Worm (Caenorhabditis elegans) whole organism, L2 larva: ENCODE data around the gene inx-8.

Experiments
- C34F6.9 ChIP-seq: fragments of 150-350 bp; optimal IDR thresholded peaks from 2 replicates; lab custom pipeline; 2014; ENCODE audit warnings: missing biosample characterization, missing genetic modification characterization
- F13H6.1 ChIP-seq: sonication (generic microtip); optimal IDR thresholded peaks from 2 replicates; lab custom pipeline; 2016; ENCODE audit warnings: missing genetic modification characterization, missing compliant biosample characterization
- alr-1 ChIP-seq: fragments of 150-350 bp; optimal IDR thresholded peaks from 2 replicates; lab custom pipeline; 2014; ENCODE audit warnings: missing biosample characterization, missing genetic modification characterization
- ama-1 ChIP-seq: fragments of 150-350 bp; optimal IDR thresholded peaks from 2 replicates; lab custom pipeline; 2018; ENCODE audit warnings: inconsistent platforms
- blmp-1 ChIP-seq: sonication (generic microtip); optimal IDR thresholded peaks from 2 replicates; lab custom pipeline; 2017; ENCODE audit warnings: missing genetic modification characterization, mild to moderate bottlenecking, missing compliant biosample characterization, antibody characterized with exemption, moderate library complexity; ENCODE audit not compliant: insufficient read depth
- ceh-82 ChIP-seq: fragments of 150-350 bp; optimal IDR thresholded peaks from 2 replicates; lab custom pipeline; 2014; ENCODE audit warnings: missing biosample characterization, missing genetic modification characterization
- crh-2 ChIP-seq: sonication (generic microtip); optimal IDR thresholded peaks from 2 replicates; lab custom pipeline; 2017; ENCODE audit warnings: missing biosample characterization, missing genetic modification characterization
- dmd-4 ChIP-seq: sonication (generic microtip); optimal IDR thresholded peaks from 2 replicates; lab custom pipeline; 2017; ENCODE audit warnings: missing biosample characterization, missing genetic modification characterization
- egl-27 ChIP-seq: sonication (generic microtip); optimal IDR thresholded peaks from 3 replicates; lab custom pipeline; 2017; ENCODE audit warnings: missing biosample characterization, missing genetic modification reagents, missing genetic modification characterization
- elt-1 ChIP-seq: fragments of 150-350 bp; optimal IDR thresholded peaks from 2 replicates; lab custom pipeline; 2014; ENCODE audit warnings: missing biosample characterization, missing genetic modification characterization
- elt-3 ChIP-seq: sonication (generic microtip); optimal IDR thresholded peaks from 2 replicates; lab custom pipeline; 2017; ENCODE audit warnings: missing biosample characterization, missing genetic modification characterization
- fos-1 ChIP-seq: fragments of 150-350 bp; optimal IDR thresholded peaks from 2 replicates; lab custom pipeline; 2014; ENCODE audit warnings: missing biosample characterization, missing genetic modification characterization
- gmeb-1 ChIP-seq: fragments of 150-350 bp; optimal IDR thresholded peaks from 2 replicates; lab custom pipeline; 2014; ENCODE audit warnings: missing biosample characterization, missing genetic modification characterization
- lin-13 ChIP-seq: fragments of 150-350 bp; optimal IDR thresholded peaks from 2 replicates; lab custom pipeline; 2014; ENCODE audit warnings: missing biosample characterization, missing genetic modification reagents, missing genetic modification characterization
- lsy-2 ChIP-seq, 2 experiments: fragments of 150-350 bp in 1 of 2; sonication (generic microtip) in 1 of 2; optimal IDR thresholded peaks; 2 replicates each; lab custom pipeline; 2014 to 2017; ENCODE audit warnings: missing biosample characterization in 2 of 2, missing genetic modification characterization in 2 of 2
- mab-5 ChIP-seq: fragments of 150-350 bp; optimal IDR thresholded peaks from 2 replicates; lab custom pipeline; 2014; ENCODE audit warnings: missing biosample characterization, missing genetic modification characterization
- mbf-1 ChIP-seq: sonication (generic microtip); optimal IDR thresholded peaks from 2 replicates; lab custom pipeline; 2017; ENCODE audit warnings: missing biosample characterization, missing genetic modification characterization
- mdl-1 ChIP-seq, 2 experiments: fragments of 150-350 bp in 1 of 2; sonication (generic microtip) in 1 of 2; optimal IDR thresholded peaks; 2 replicates each; lab custom pipeline; 2017; ENCODE audit warnings: missing biosample characterization in 2 of 2, missing genetic modification characterization in 2 of 2
- nhr-12 ChIP-seq: fragments of 150-350 bp; optimal IDR thresholded peaks from 2 replicates; lab custom pipeline; 2014; ENCODE audit warnings: missing biosample characterization, missing genetic modification characterization
- nhr-129 ChIP-seq: fragments of 150-350 bp; optimal IDR thresholded peaks from 2 replicates; lab custom pipeline; 2014; ENCODE audit warnings: missing biosample characterization, missing genetic modification characterization
- nhr-21 ChIP-seq: fragments of 150-350 bp; optimal IDR thresholded peaks from 2 replicates; lab custom pipeline; 2014; ENCODE audit warnings: missing biosample characterization, missing genetic modification characterization
- nhr-23 ChIP-seq: fragments of 150-350 bp; optimal IDR thresholded peaks from 2 replicates; lab custom pipeline; 2014; ENCODE audit warnings: missing biosample characterization, missing genetic modification reagents, missing genetic modification characterization
- nhr-237 ChIP-seq: fragments of 150-350 bp; optimal IDR thresholded peaks from 2 replicates; lab custom pipeline; 2014; ENCODE audit warnings: missing biosample characterization, missing genetic modification characterization
- nhr-77 ChIP-seq: fragments of 150-350 bp; optimal IDR thresholded peaks from 2 replicates; lab custom pipeline; 2014; ENCODE audit warnings: missing biosample characterization, missing genetic modification characterization
- peb-1 ChIP-seq: fragments of 150-350 bp; optimal IDR thresholded peaks from 2 replicates; lab custom pipeline; 2014; ENCODE audit warnings: missing biosample characterization, missing genetic modification characterization
- sem-4 ChIP-seq: fragments of 150-350 bp; optimal IDR thresholded peaks from 2 replicates; lab custom pipeline; 2014; ENCODE audit warnings: missing biosample characterization, missing genetic modification reagents, missing genetic modification characterization
- skn-1 ChIP-seq: sonication (generic microtip); optimal IDR thresholded peaks from 2 replicates; lab custom pipeline; 2017; ENCODE audit warnings: missing biosample characterization, missing genetic modification characterization
- sma-3 ChIP-seq: sonication (generic microtip); optimal IDR thresholded peaks from 2 replicates; lab custom pipeline; 2016; ENCODE audit warnings: missing genetic modification reagents, missing genetic modification characterization, missing compliant biosample characterization
- sma-9 ChIP-seq, 2 experiments: fragments of 150-350 bp in 1 of 2; sonication (generic microtip) in 1 of 2; optimal IDR thresholded peaks; 2 replicates each; lab custom pipeline; 2014 to 2016; ENCODE audit warnings: missing genetic modification characterization in 2 of 2, mild to moderate bottlenecking in 1 of 2, missing biosample characterization in 1 of 2, missing compliant biosample characterization in 1 of 2, missing genetic modification reagents in 1 of 2, moderate library complexity in 1 of 2
- snpc-4 ChIP-seq: fragments of 150-350 bp; optimal IDR thresholded peaks from 2 replicates; lab custom pipeline; 2014; ENCODE audit warnings: missing biosample characterization, missing genetic modification characterization
- unc-39 ChIP-seq: fragments of 150-350 bp; optimal IDR thresholded peaks from 2 replicates; lab custom pipeline; 2014; ENCODE audit warnings: missing biosample characterization, missing genetic modification characterization
- unc-62 ChIP-seq: fragments of 150-350 bp; optimal IDR thresholded peaks from 2 replicates; lab custom pipeline; 2014; ENCODE audit warnings: missing biosample characterization, missing genetic modification reagents, missing genetic modification characterization
- zag-1 ChIP-seq: fragments of 150-350 bp; optimal IDR thresholded peaks from 2 replicates; lab custom pipeline; 2014; ENCODE audit warnings: missing biosample characterization, missing genetic modification characterization
- ztf-11 ChIP-seq: sonication (generic microtip); optimal IDR thresholded peaks from 2 replicates; lab custom pipeline; 2017; ENCODE audit warnings: missing biosample characterization, missing genetic modification characterization
- ztf-4 ChIP-seq: fragments of 150-350 bp; optimal IDR thresholded peaks from 2 replicates; lab custom pipeline; 2014; ENCODE audit warnings: missing biosample characterization, missing genetic modification characterization

Gene inx-8

ce11 chrIV:11700100-11700499 lies 26.5 kb downstream of the inx-8 start (continued):
- no peak for TF ChIP-seq unc-62 (GFP tag; lab: Kevin White, UChicago)
- peak; percentile 26 for TF ChIP-seq sma-9 (GFP tag; optimal IDR thresholded peaks at IDR 0.05; lab: Kevin White, UChicago)
- TF ChIP-seq sma-9 (tag; optimal IDR thresholded peaks at IDR 0.05; lab: Kevin White, UChicago), result no peak

- TF ChIP-seq ztf-4 (tag; lab: Kevin White, UChicago), result no peak
- no peak for TF ChIP-seq egl-27 (tag; lab: Kevin White, UChicago)
- TF ChIP-seq lin-13 (GFP tag; lab: Kevin White, UChicago), result no peak
- TF ChIP-seq dmd-4 (tag; lab: Kevin White, UChicago), result no peak
- TF ChIP-seq nhr-237 (tag; lab: Kevin White, UChicago), result no peak
- no peak for TF ChIP-seq fos-1 (tag; lab: Kevin White, UChicago)
- TF ChIP-seq F13H6.1, result no peak
- TF ChIP-seq unc-62 (GFP tag; lab: Kevin White, UChicago), result no peak
- TF ChIP-seq sma-9 (GFP tag; optimal IDR thresholded peaks at IDR 0.05; lab: Kevin White, UChicago), result no peak
- no peak for TF ChIP-seq sma-9 (tag; optimal IDR thresholded peaks at IDR 0.05; lab: Kevin White, UChicago)
- TF ChIP-seq mab-5, result no peak
- no peak for TF ChIP-seq zag-1 (tag; lab: Kevin White, UChicago)
- no peak for TF ChIP-seq ceh-82
- no peak for TF ChIP-seq gmeb-1 (tag; lab: Kevin White, UChicago)
- TF ChIP-seq skn-1 (tag; lab: Kevin White, UChicago), result no peak
- no peak for TF ChIP-seq nhr-12 (tag; lab: Kevin White, UChicago)
- TF ChIP-seq, all 48 proteins: peak for 0
These were observed 27.1 kb downstream of the inx-8 start, which contains the start of gene dpy-20 for ce11 chrIV:11700752-11701151. Gene dpy-20, minus strand, starts transcription at chrIV:11700852.

DNA sequence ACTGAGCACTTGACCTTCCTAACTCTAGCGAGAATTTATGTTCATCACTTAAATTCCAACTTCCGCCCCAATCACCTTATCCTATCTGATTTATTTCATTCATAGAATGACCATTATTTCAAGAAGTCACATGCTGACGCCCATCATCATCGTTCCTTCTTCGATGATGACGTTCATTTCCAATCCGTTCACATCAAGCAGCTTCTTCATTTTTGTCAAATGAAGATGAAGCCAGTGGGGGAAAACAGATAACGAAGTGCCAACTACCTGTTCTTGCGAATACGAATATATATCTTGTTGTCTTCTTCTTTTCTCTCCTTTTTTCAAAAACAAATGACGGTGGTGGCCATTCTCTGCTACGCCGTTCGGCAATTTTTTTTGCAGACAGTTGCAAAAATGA lies 28.2 kb downstream of the inx-8 start:
- TF ChIP-seq blmp-1 (tag; lab: Kevin White, UChicago), result no peak
- TF ChIP-seq nhr-21 (tag; lab: Kevin White, UChicago), result peak; percentile 66
- TF ChIP-seq unc-39 (tag; lab: Kevin White, UChicago), result no peak
- no peak for TF ChIP-seq nhr-23 (tag; lab: Kevin White, UChicago)
- no peak for TF ChIP-seq alr-1 (tag; lab: Kevin White, UChicago)
- TF ChIP-seq F13H6.1, result no peak

DNA sequence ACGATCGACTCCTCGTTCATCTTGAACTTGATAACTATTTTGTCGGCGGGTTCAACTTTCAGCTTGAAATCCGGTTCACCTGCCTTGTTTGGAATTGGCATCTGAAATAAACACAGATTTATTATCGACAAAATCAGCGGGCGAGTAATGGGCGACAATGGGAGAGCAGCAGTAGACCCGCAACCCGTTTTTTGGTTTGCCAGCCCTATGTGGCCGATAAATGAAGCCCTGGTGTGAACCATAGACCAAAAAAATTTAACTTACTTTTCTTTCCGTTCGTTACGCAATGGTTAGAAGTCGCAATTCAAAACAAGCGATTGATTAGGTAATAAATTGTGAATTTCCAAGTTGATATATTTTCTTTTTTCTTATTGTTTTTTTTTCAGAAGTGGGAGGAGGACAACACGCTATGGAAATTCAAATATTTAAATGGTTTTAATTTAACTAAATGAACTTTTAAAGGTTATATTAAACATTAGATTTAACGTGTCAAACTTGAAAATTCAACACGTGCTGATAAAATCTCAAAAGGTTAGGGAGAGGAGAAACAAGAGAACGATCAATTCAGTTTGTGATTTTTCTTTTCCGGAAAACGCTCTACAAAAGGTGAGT lies 30.1 kb downstream of the inx-8 start, which contains the start of the genes T22B3.3 and alg-3:
TSS of gene T22B3.3 (minus strand) at position 101 of the 612 bp plus-strand sequence.
TSS of gene alg-3 (plus strand) at position 562 of the 612 bp plus-strand sequence.
- TF ChIP-seq nhr-237 (tag; lab: Kevin White, UChicago), result no peak
- no peak for TF ChIP-seq ceh-82
- TF ChIP-seq skn-1 (tag; lab: Kevin White, UChicago), result no peak
- TF ChIP-seq unc-62 (GFP tag; lab: Kevin White, UChicago), result no peak
- TF ChIP-seq elt-3 (tag; lab: Kevin White, UChicago), result no peak
- TF ChIP-seq ztf-11 (tag; lab: Kevin White, UChicago), result no peak
- TF ChIP-seq snpc-4 (tag; lab: Kevin White, UChicago), result no peak
- TF ChIP-seq mdl-1 (tag; optimal IDR thresholded peaks at IDR 0.05; lab: Kevin White, UChicago), result no peak
- no peak for TF ChIP-seq crh-2
- no peak for TF ChIP-seq sem-4
- TF ChIP-seq peb-1, result no peak
- TF ChIP-seq mbf-1 (tag; lab: Kevin White, UChicago), result no peak
- TF ChIP-seq sma-3 (GFP tag; lab: Kevin White, UChicago), result no peak
- TF ChIP-seq nhr-77 (tag; lab: Kevin White, UChicago), result no peak
- no peak for TF ChIP-seq mab-5
- TF ChIP-seq unc-39 (tag; lab: Kevin White, UChicago), result no peak
- no peak for TF ChIP-seq alr-1 (tag; lab: Kevin White, UChicago)
- TF ChIP-seq gmeb-1 (tag; lab: Kevin White, UChicago), result no peak

ce11 chrIV:11710331-11710730 lies 36.7 kb downstream of the inx-8 start:
- no peak for TF ChIP-seq skn-1 (tag; lab: Kevin White, UChicago)
- TF ChIP-seq dmd-4 (tag; lab: Kevin White, UChicago), result no peak
- TF ChIP-seq C34F6.9, result peak; percentile 35
- no peak for TF ChIP-seq ama-1 (lab: Kevin White, UChicago)
- no peak for TF ChIP-seq elt-1 (tag; lab: Kevin White, UChicago)
- TF ChIP-seq F13H6.1, result peak; percentile 58
- TF ChIP-seq nhr-129 (tag; lab: Kevin White, UChicago), result peak; percentile 58
- no peak for TF ChIP-seq nhr-23 (tag; lab: Kevin White, UChicago)
- peak in 1 of 2 experiments; percentile 2 for TF ChIP-seq lsy-2 (tag; optimal IDR thresholded peaks at IDR 0.05; lab: Kevin White, UChicago)
- TF ChIP-seq alr-1 (tag; lab: Kevin White, UChicago), result no peak
- TF ChIP-seq, all 48 proteins: peak for 4
